In genomic region chr2L:18571724-18572427, dm6 we compare ENCODE assay signal across 5 fruit fly cellular contexts.
A peak's percentile ranks its signal among the peaks of the same experiment; 100 is the strongest.
TF ChIP-seq lines count a peak whose summit lies in the region.

No protein-coding gene starts in this region.

- no peak for TF ChIP-seq CTCF in whole organism, embryonic (GFP tag; optimal IDR thresholded peaks at IDR 0.05; lab: Kevin White, UChicago)

TF ChIP-seq in whole organism, adult, 20 proteins besides CTCF, POLR2A, EP300 and RAD21:
- TF ChIP-seq Clk (GFP tag; optimal IDR thresholded peaks at IDR 0.05; lab: Kevin White, UChicago), result no peak
- TF ChIP-seq Mnt (GFP tag; optimal IDR thresholded peaks at IDR 0.05; lab: Kevin White, UChicago), result peak; percentile 52
- TF ChIP-seq tj (GFP tag; optimal IDR thresholded peaks at IDR 0.05; lab: Kevin White, UChicago), result peak; percentile 58
- TF ChIP-seq pad (GFP tag; optimal IDR thresholded peaks at IDR 0.05; lab: Kevin White, UChicago), result peak; percentile 91
- peak; percentile 26 for TF ChIP-seq kay (GFP tag; lab: Kevin White, UChicago; ENCODE audit: borderline replicate concordance)
- TF ChIP-seq ovo (GFP tag; optimal IDR thresholded peaks at IDR 0.05; lab: Kevin White, UChicago), result no peak
- TF ChIP-seq Hr96 (GFP tag; optimal IDR thresholded peaks at IDR 0.05; lab: Kevin White, UChicago), result peak; percentile 20
- peak; percentile 26 for TF ChIP-seq bab1 (GFP tag; optimal IDR thresholded peaks at IDR 0.05; lab: Kevin White, UChicago)
- peak; percentile 47 for TF ChIP-seq cic (GFP tag; optimal IDR thresholded peaks at IDR 0.05; lab: Kevin White, UChicago)
- peak; percentile 39 for TF ChIP-seq CG1620 (GFP tag; optimal IDR thresholded peaks at IDR 0.05; lab: Kevin White, UChicago)
- TF ChIP-seq CG7101 (tag; optimal IDR thresholded peaks at IDR 0.05; lab: Kevin White, UChicago), result no peak
- no peak for TF ChIP-seq CG7045 (GFP tag; optimal IDR thresholded peaks at IDR 0.05; lab: Kevin White, UChicago)
- TF ChIP-seq CG11617 (GFP tag; optimal IDR thresholded peaks at IDR 0.05; lab: Kevin White, UChicago), result no peak
- no peak for TF ChIP-seq CG14711 (tag; optimal IDR thresholded peaks at IDR 0.05; lab: Kevin White, UChicago)

TF ChIP-seq in whole organism, embryonic, 481 proteins besides CTCF, POLR2A, EP300 and RAD21 (continues in another document):
- TF ChIP-seq Asciz (GFP tag; optimal IDR thresholded peaks at IDR 0.05; lab: Kevin White, UChicago), result peak; percentile 4
- 0 out of 2 replicates have a peak, but pooled peaks have one; percentile 19 for TF ChIP-seq CG7372 (GFP tag; IDR thresholded peaks at IDR 0.05; lab: Robert Waterston, UW)
- no peak for TF ChIP-seq hkb (optimal IDR thresholded peaks at IDR 0.05; lab: Kevin White, UChicago)
- TF ChIP-seq hkb (GFP tag; IDR thresholded peaks at IDR 0.05; lab: Robert Waterston, UW), result peak; percentile 59; the same call in 1 of the 2 replicates
- TF ChIP-seq nerfin-2 (GFP tag; IDR thresholded peaks at IDR 0.05; lab: Robert Waterston, UW; ENCODE audit: partially characterized antibody), result peak; percentile 43
- TF ChIP-seq tin (GFP tag; optimal IDR thresholded peaks at IDR 0.05; lab: Kevin White, UChicago), result no peak
- no peak for TF ChIP-seq CG3847 (GFP tag; IDR thresholded peaks at IDR 0.05; lab: Robert Waterston, UW)
- peak; percentile 83 for TF ChIP-seq CG2199 (GFP tag; IDR thresholded peaks at IDR 0.05; lab: Robert Waterston, UW)
- no peak for TF ChIP-seq CG31388 (GFP tag; optimal IDR thresholded peaks at IDR 0.05; lab: Kevin White, UChicago)
- no peak for TF ChIP-seq stc (GFP tag; IDR thresholded peaks at IDR 0.05; lab: Robert Waterston, UW)
- no peak for TF ChIP-seq CG11456 (GFP tag; IDR thresholded peaks at IDR 0.05; lab: Robert Waterston, UW)
- TF ChIP-seq CG9609 (GFP tag; optimal IDR thresholded peaks at IDR 0.05; lab: Kevin White, UChicago), result peak; percentile 8
- peak; percentile 33 for TF ChIP-seq gro (GFP tag; optimal IDR thresholded peaks at IDR 0.05; lab: Kevin White, UChicago)
- TF ChIP-seq CG34422 (GFP tag; IDR thresholded peaks at IDR 0.05; lab: Robert Waterston, UW), result peak; percentile 40; the same call in 1 of the 3 replicates
- peak; percentile 22; the same call in 1 of the 3 replicates for TF ChIP-seq ken (GFP tag; IDR thresholded peaks at IDR 0.05; lab: Robert Waterston, UW)
- peak; percentile 63 for TF ChIP-seq vvl (GFP tag; IDR thresholded peaks at IDR 0.05; lab: Robert Waterston, UW)
- peak; percentile 9 for TF ChIP-seq CG17385 (GFP tag; optimal IDR thresholded peaks at IDR 0.05; lab: Kevin White, UChicago)
- TF ChIP-seq CG2129 (GFP tag; IDR thresholded peaks at IDR 0.05; lab: Robert Waterston, UW; ENCODE audit: partially characterized antibody), result no peak
- no peak for TF ChIP-seq phol (tag; optimal IDR thresholded peaks at IDR 0.05; lab: Kevin White, UChicago)

TF ChIP-seq in whole organism, prepupa, 60 proteins besides CTCF, POLR2A, EP300 and RAD21 (continues in another document):
- TF ChIP-seq Hr4 (GFP tag; optimal IDR thresholded peaks at IDR 0.05; lab: Kevin White, UChicago), result no peak
- TF ChIP-seq vri (GFP tag; optimal IDR thresholded peaks at IDR 0.05; lab: Kevin White, UChicago), result peak; percentile 46
- no peak for TF ChIP-seq CG6276 (GFP tag; optimal IDR thresholded peaks at IDR 0.05; lab: Kevin White, UChicago)
- TF ChIP-seq Blimp-1 (GFP tag; optimal IDR thresholded peaks at IDR 0.05; lab: Kevin White, UChicago), result no peak
- TF ChIP-seq CG6792 (GFP tag; optimal IDR thresholded peaks at IDR 0.05; lab: Kevin White, UChicago), result no peak
- no peak for TF ChIP-seq acj6 (GFP tag; optimal IDR thresholded peaks at IDR 0.05; lab: Kevin White, UChicago)
- no peak for TF ChIP-seq Met (GFP tag; optimal IDR thresholded peaks at IDR 0.05; lab: Kevin White, UChicago)
- TF ChIP-seq spab (GFP tag; optimal IDR thresholded peaks at IDR 0.05; lab: Kevin White, UChicago), result no peak
- no peak for TF ChIP-seq Hr39 (GFP tag; optimal IDR thresholded peaks at IDR 0.05; lab: Kevin White, UChicago)
- TF ChIP-seq eg (GFP tag; IDR thresholded peaks at IDR 0.05; lab: Robert Waterston, UW), result peak; percentile 56; the same call in 1 of the 3 replicates
- TF ChIP-seq Hr38 (GFP tag; optimal IDR thresholded peaks at IDR 0.05; lab: Kevin White, UChicago), result no peak
- no peak for TF ChIP-seq CG6808 (GFP tag; optimal IDR thresholded peaks at IDR 0.05; lab: Kevin White, UChicago)
- TF ChIP-seq CG8119 (GFP tag; IDR thresholded peaks at IDR 0.05; lab: Robert Waterston, UW), result 0 out of 3 replicates have a peak, but pooled peaks have one; percentile 18
- TF ChIP-seq Ets96B (tag; optimal IDR thresholded peaks at IDR 0.05; lab: Kevin White, UChicago), result no peak
- TF ChIP-seq CG1621 (tag; optimal IDR thresholded peaks at IDR 0.05; lab: Kevin White, UChicago), result no peak
- peak; percentile 78 for TF ChIP-seq svp (GFP tag; lab: Kevin White, UChicago)
- TF ChIP-seq cyc (GFP tag; optimal IDR thresholded peaks at IDR 0.05; lab: Kevin White, UChicago), result no peak
- TF ChIP-seq CG3032 (tag; optimal IDR thresholded peaks at IDR 0.05; lab: Kevin White, UChicago), result no peak
- no peak for TF ChIP-seq Sox15 (GFP tag; optimal IDR thresholded peaks at IDR 0.05; lab: Kevin White, UChicago)
- TF ChIP-seq CG4318 (GFP tag; optimal IDR thresholded peaks at IDR 0.05; lab: Kevin White, UChicago), result no peak
- TF ChIP-seq Lpt (GFP tag; optimal IDR thresholded peaks at IDR 0.05; lab: Kevin White, UChicago), result no peak
- peak; percentile 53 for TF ChIP-seq Eip78C (GFP tag; lab: Kevin White, UChicago)

TF ChIP-seq in whole organism, pupa, 21 proteins besides CTCF, POLR2A, EP300 and RAD21:
- TF ChIP-seq CG32121 (GFP tag; IDR thresholded peaks at IDR 0.05; lab: Robert Waterston, UW), result peak; percentile 58; the same call in 1 of the 2 replicates
- peak; percentile 53 for TF ChIP-seq CG13204 (GFP tag; optimal IDR thresholded peaks at IDR 0.05; lab: Kevin White, UChicago)
- no peak for TF ChIP-seq Snoo (tag; optimal IDR thresholded peaks at IDR 0.05; lab: Kevin White, UChicago)
- TF ChIP-seq rn (GFP tag; IDR thresholded peaks at IDR 0.05; lab: Robert Waterston, UW), result no peak; the same call in 1 of the 2 replicates
- TF ChIP-seq Pif1A (GFP tag; optimal IDR thresholded peaks at IDR 0.05; lab: Kevin White, UChicago), result no peak
- no peak for TF ChIP-seq gl (tag; optimal IDR thresholded peaks at IDR 0.05; lab: Kevin White, UChicago)
- TF ChIP-seq CG4496 (GFP tag; IDR thresholded peaks at IDR 0.05; lab: Robert Waterston, UW), result peak; percentile 82
- TF ChIP-seq CG12605 (GFP tag; IDR thresholded peaks at IDR 0.05; lab: Robert Waterston, UW), result peak; percentile 48
- peak; percentile 33; the same call in 1 of the 2 replicates for TF ChIP-seq Ets98B (GFP tag; IDR thresholded peaks at IDR 0.05; lab: Robert Waterston, UW)
- TF ChIP-seq CG17806 (tag; optimal IDR thresholded peaks at IDR 0.05; lab: Kevin White, UChicago), result no peak
- peak; percentile 16 for TF ChIP-seq EcR (GFP tag; optimal IDR thresholded peaks at IDR 0.05; lab: Kevin White, UChicago)
- TF ChIP-seq CG9948 (tag; optimal IDR thresholded peaks at IDR 0.05; lab: Kevin White, UChicago), result no peak
- peak; percentile 29; the same call in 1 of the 3 replicates for TF ChIP-seq fd96Ca (GFP tag; IDR thresholded peaks at IDR 0.05; lab: Robert Waterston, UW)
- no peak for TF ChIP-seq CG14655 (GFP tag; optimal IDR thresholded peaks at IDR 0.05; lab: Kevin White, UChicago)
- TF ChIP-seq Pif1B (GFP tag; optimal IDR thresholded peaks at IDR 0.05; lab: Kevin White, UChicago), result peak; percentile 28

TF ChIP-seq in whole organism, wandering third instar larva, 38 proteins besides CTCF, POLR2A, EP300 and RAD21 (continues in another document):
- TF ChIP-seq br (GFP tag; optimal IDR thresholded peaks at IDR 0.05; lab: Kevin White, UChicago) (no peak), ey (GFP tag; optimal IDR thresholded peaks at IDR 0.05; lab: Kevin White, UChicago) (no peak), CrebA (GFP tag; optimal IDR thresholded peaks at IDR 0.05; lab: Kevin White, UChicago; ENCODE audit: borderline replicate concordance) (no peak), CG32264 (GFP tag; optimal IDR thresholded peaks at IDR 0.05; lab: Kevin White, UChicago) (no peak), dsf (GFP tag; optimal IDR thresholded peaks at IDR 0.05; lab: Kevin White, UChicago; ENCODE audit: borderline replicate concordance) (no peak), dl (GFP tag; optimal IDR thresholded peaks at IDR 0.05; lab: Kevin White, UChicago; ENCODE audit: insufficient read depth in 1 of 2, partially characterized antibody in 2 of 2) (peak in 1 of 2 experiments; percentile 47), woc (GFP tag; optimal IDR thresholded peaks at IDR 0.05; lab: Kevin White, UChicago) (no peak), Hr78 (GFP tag; optimal IDR thresholded peaks at IDR 0.05; lab: Kevin White, UChicago) (no peak), h (GFP tag; optimal IDR thresholded peaks at IDR 0.05; lab: Kevin White, UChicago) (peak; percentile 29), HLH106 (tag; optimal IDR thresholded peaks at IDR 0.05; lab: Kevin White, UChicago) (no peak), Rel (GFP tag; optimal IDR thresholded peaks at IDR 0.05; lab: Kevin White, UChicago) (no peak), Rel (tag; optimal IDR thresholded peaks at IDR 0.05; lab: Kevin White, UChicago) (peak; percentile 42), Sp1 (GFP tag; optimal IDR thresholded peaks at IDR 0.05; lab: Kevin White, UChicago) (peak; percentile 6), Jra (GFP tag; optimal IDR thresholded peaks at IDR 0.05; lab: Kevin White, UChicago) (no peak), CG9705 (GFP tag; optimal IDR thresholded peaks at IDR 0.05; lab: Kevin White, UChicago) (no peak), Abd-B (GFP tag; optimal IDR thresholded peaks at IDR 0.05; lab: Kevin White, UChicago) (no peak), foxo (GFP tag; optimal IDR thresholded peaks at IDR 0.05; lab: Kevin White, UChicago) (no peak), Hnf4 (GFP tag; optimal IDR thresholded peaks at IDR 0.05; lab: Kevin White, UChicago) (peak; percentile 72), usp (GFP tag; optimal IDR thresholded peaks at IDR 0.05; lab: Kevin White, UChicago) (no peak), jim (GFP tag; optimal IDR thresholded peaks at IDR 0.05; lab: Kevin White, UChicago) (peak; percentile 49), Myc (optimal IDR thresholded peaks at IDR 0.05; lab: Kevin White, UChicago) (no peak), rgr (GFP tag; optimal IDR thresholded peaks at IDR 0.05; lab: Kevin White, UChicago) (peak; percentile 38), sv (GFP tag; optimal IDR thresholded peaks at IDR 0.05; lab: Kevin White, UChicago) (no peak), psq (GFP tag; optimal IDR thresholded peaks at IDR 0.05; lab: Kevin White, UChicago) (peak; percentile 92), Hr83 (GFP tag; optimal IDR thresholded peaks at IDR 0.05; lab: Kevin White, UChicago; ENCODE audit: poor library complexity, severe bottlenecking) (peak; percentile 79), Dif (GFP tag; optimal IDR thresholded peaks at IDR 0.05; lab: Kevin White, UChicago; ENCODE audit: partially characterized antibody) (peak; percentile 83), fru (GFP tag; optimal IDR thresholded peaks at IDR 0.05; lab: Kevin White, UChicago) (no peak), lola (GFP tag; optimal IDR thresholded peaks at IDR 0.05; lab: Kevin White, UChicago) (no peak), brk (GFP tag; optimal IDR thresholded peaks at IDR 0.05; lab: Kevin White, UChicago) (no peak), Dfd (GFP tag; optimal IDR thresholded peaks at IDR 0.05; lab: Kevin White, UChicago) (no peak)
